Fruit fly (Drosophila melanogaster) whole organism, prepupa: Measurements from ENCODE around the gene yellow-c.

ENCODE experiments used
- Blimp-1 ChIP-seq: fragments of 200-800 bp; sonication (Bioruptor generic); optimal IDR thresholded peaks from 3 replicates; lab custom pipeline; 2017; ENCODE audit warnings: missing biosample characterization, missing genetic modification characterization, mild to moderate bottlenecking, moderate library complexity, missing genetic modification reagents
- CG10631 ChIP-seq: fragments of 200-800 bp; sonication (Bioruptor generic); optimal IDR thresholded peaks from 2 replicates; lab custom pipeline; 2016; ENCODE audit warnings: missing biosample characterization, missing genetic modification characterization
- CG10669 ChIP-seq: fragments of 200-800 bp; sonication (Bioruptor generic); optimal IDR thresholded peaks from 3 replicates; lab custom pipeline; 2018; ENCODE audit warnings: missing biosample characterization, mild to moderate bottlenecking, missing genetic modification characterization, moderate library complexity
- CG11294 ChIP-seq: fragments of 200-800 bp; sonication (Bioruptor generic); IDR thresholded peaks from 2 replicates; pipeline ENCODE4 v1.3.6; 2022; ENCODE audit warnings: missing biosample characterization, missing genetic modification characterization
- CG11762 ChIP-seq: fragments of 200-800 bp; sonication (Bioruptor generic); optimal IDR thresholded peaks from 3 replicates; lab custom pipeline; 2016; ENCODE audit warnings: missing biosample characterization, missing genetic modification characterization; ENCODE audit not compliant: insufficient read depth
- CG11902 ChIP-seq: fragments of 200-800 bp; sonication (Bioruptor generic); optimal IDR thresholded peaks from 3 replicates; lab custom pipeline; 2016; ENCODE audit warnings: missing biosample characterization, missing genetic modification characterization
- CG15336 ChIP-seq: fragments of 200-800 bp; sonication (Bioruptor generic); IDR thresholded peaks from 2 replicates; pipeline ENCODE4 v1.3.6; 2022; ENCODE audit warnings: missing biosample characterization, missing genetic modification characterization
- CG1621 ChIP-seq: fragments of 200-800 bp; sonication (Bioruptor generic); optimal IDR thresholded peaks from 3 replicates; lab custom pipeline; 2018; ENCODE audit warnings: missing biosample characterization, mild to moderate bottlenecking, missing genetic modification characterization
- CG3032 ChIP-seq: fragments of 200-800 bp; optimal IDR thresholded peaks from 2 replicates; lab custom pipeline; 2019; ENCODE audit warnings: missing biosample characterization, mild to moderate bottlenecking, missing genetic modification characterization, moderate library complexity
- CG3919 ChIP-seq: fragments of 200-800 bp; sonication (Bioruptor generic); optimal IDR thresholded peaks from 3 replicates; lab custom pipeline; 2016; ENCODE audit warnings: missing biosample characterization, missing genetic modification characterization
- CG4318 ChIP-seq: fragments of 200-800 bp; sonication (Bioruptor generic); optimal IDR thresholded peaks from 3 replicates; lab custom pipeline; 2017; ENCODE audit warnings: missing biosample characterization, mild to moderate bottlenecking, missing genetic modification characterization
- CG6276 ChIP-seq: fragments of 200-800 bp; sonication (Bioruptor generic); optimal IDR thresholded peaks from 2 replicates; lab custom pipeline; 2017; ENCODE audit warnings: missing biosample characterization, mild to moderate bottlenecking, missing genetic modification characterization
- CG6792 ChIP-seq: fragments of 200-800 bp; sonication (Bioruptor generic); optimal IDR thresholded peaks from 3 replicates; lab custom pipeline; 2016; ENCODE audit warnings: missing biosample characterization, missing genetic modification characterization
- CG6808 ChIP-seq: fragments of 200-800 bp; sonication (Bioruptor generic); optimal IDR thresholded peaks from 3 replicates; lab custom pipeline; 2017; ENCODE audit warnings: missing biosample characterization, missing genetic modification characterization, mild to moderate bottlenecking, moderate library complexity, missing genetic modification reagents
- CG6854 ChIP-seq: fragments of 200-800 bp; sonication (Bioruptor generic); optimal IDR thresholded peaks from 2 replicates; lab custom pipeline; 2017; ENCODE audit warnings: missing biosample characterization, mild to moderate bottlenecking, missing genetic modification characterization
- CG8119 ChIP-seq: fragments of 200-800 bp; sonication (Bioruptor generic); IDR thresholded peaks from 3 replicates; pipeline ENCODE4 v1.3.6; 2022; ENCODE audit warnings: missing biosample characterization, missing genetic modification characterization
- CG8319 ChIP-seq: fragments of 200-800 bp; sonication (Bioruptor generic); optimal IDR thresholded peaks from 3 replicates; lab custom pipeline; 2016; ENCODE audit warnings: missing biosample characterization, missing genetic modification characterization
- CG8632 ChIP-seq: fragments of 200-800 bp; sonication (Bioruptor generic); optimal IDR thresholded peaks from 3 replicates; lab custom pipeline; 2016; ENCODE audit warnings: missing biosample characterization, missing genetic modification characterization
- Eip75B ChIP-seq: fragments of 200-800 bp; sonication (Bioruptor generic); optimal IDR thresholded peaks from 3 replicates; lab custom pipeline; 2016; ENCODE audit warnings: missing biosample characterization, missing genetic modification characterization
- Eip78C ChIP-seq: fragments of 200-800 bp; sonication (Bioruptor generic); peaks from one replicate; lab custom pipeline; 2016; ENCODE audit warnings: missing biosample characterization, missing genetic modification characterization
- Eip93F ChIP-seq: fragments of 200-800 bp; sonication (Bioruptor generic); optimal IDR thresholded peaks from 2 replicates; lab custom pipeline; 2016; ENCODE audit warnings: missing biosample characterization, mild to moderate bottlenecking, missing genetic modification characterization
- Ets96B ChIP-seq: fragments of 200-800 bp; optimal IDR thresholded peaks from 2 replicates; lab custom pipeline; 2019; ENCODE audit warnings: missing biosample characterization, mild to moderate bottlenecking, missing genetic modification characterization, moderate library complexity
- Hr38 ChIP-seq: sonication (Bioruptor generic); optimal IDR thresholded peaks from 2 replicates; lab custom pipeline; 2016; ENCODE audit warnings: missing biosample characterization, missing genetic modification characterization
- Hr39 ChIP-seq: fragments of 200-800 bp; sonication (Bioruptor generic); optimal IDR thresholded peaks from 2 replicates; lab custom pipeline; 2016; ENCODE audit warnings: missing biosample characterization, missing genetic modification characterization
- Lpt ChIP-seq: fragments of 200-800 bp; sonication (Bioruptor generic); optimal IDR thresholded peaks from 3 replicates; lab custom pipeline; 2016; ENCODE audit warnings: missing biosample characterization, missing genetic modification characterization
- Smox ChIP-seq: fragments of 200-800 bp; sonication (Bioruptor generic); optimal IDR thresholded peaks from 3 replicates; lab custom pipeline; 2016; ENCODE audit warnings: missing biosample characterization, missing genetic modification characterization
- Sox102F ChIP-seq: fragments of 200-800 bp; sonication (Bioruptor generic); optimal IDR thresholded peaks from 2 replicates; lab custom pipeline; 2016; ENCODE audit warnings: missing biosample characterization, mild to moderate bottlenecking, missing genetic modification characterization
- Sox15 ChIP-seq: fragments of 200-800 bp; sonication (Bioruptor generic); optimal IDR thresholded peaks from 3 replicates; lab custom pipeline; 2016; ENCODE audit warnings: missing biosample characterization, missing genetic modification characterization
- achi ChIP-seq: fragments of 200-800 bp; sonication (Bioruptor generic); optimal IDR thresholded peaks from 3 replicates; lab custom pipeline; 2016; ENCODE audit warnings: missing biosample characterization, missing genetic modification characterization
- acj6 ChIP-seq: fragments of 200-800 bp; sonication (Bioruptor generic); optimal IDR thresholded peaks from 3 replicates; lab custom pipeline; 2016; ENCODE audit warnings: missing biosample characterization, missing genetic modification characterization
- dac ChIP-seq: fragments of 200-800 bp; sonication (Bioruptor generic); optimal IDR thresholded peaks from 2 replicates; lab custom pipeline; 2017; ENCODE audit warnings: missing biosample characterization, mild to moderate bottlenecking, missing genetic modification characterization
- fd59A ChIP-seq: fragments of 200-800 bp; sonication (Bioruptor generic); optimal IDR thresholded peaks from 2 replicates; lab custom pipeline; 2017; ENCODE audit warnings: missing biosample characterization, mild to moderate bottlenecking, missing genetic modification characterization, missing genetic modification reagents
- fd85E ChIP-seq: fragments of 200-800 bp; sonication (Bioruptor generic); optimal IDR thresholded peaks from 3 replicates; lab custom pipeline; 2016; ENCODE audit warnings: missing biosample characterization, missing genetic modification characterization
- fkh ChIP-seq: fragments of 200-800 bp; sonication (Bioruptor generic); optimal IDR thresholded peaks from 3 replicates; lab custom pipeline; 2017; ENCODE audit warnings: missing biosample characterization, mild to moderate bottlenecking, missing genetic modification characterization, moderate library complexity
- lz ChIP-seq: fragments of 200-800 bp; sonication (Bioruptor generic); optimal IDR thresholded peaks from 3 replicates; lab custom pipeline; 2016; ENCODE audit warnings: missing biosample characterization, missing genetic modification characterization
- net ChIP-seq: fragments of 200-800 bp; sonication (Bioruptor generic); optimal IDR thresholded peaks from 3 replicates; lab custom pipeline; 2016; ENCODE audit warnings: missing biosample characterization, missing genetic modification characterization
- pdm3 ChIP-seq: fragments of 200-800 bp; sonication (Bioruptor generic); optimal IDR thresholded peaks from 3 replicates; lab custom pipeline; 2016; ENCODE audit warnings: missing biosample characterization, missing genetic modification characterization
- salr ChIP-seq, 2 experiments: fragments of 200-800 bp; sonication (Bioruptor generic); optimal IDR thresholded peaks; 3 replicates each; lab custom pipeline; 2016 to 2018; ENCODE audit warnings: missing biosample characterization in 2 of 2, missing genetic modification characterization in 2 of 2, mild to moderate bottlenecking in 1 of 2
- ss ChIP-seq, 2 experiments: fragments of 200-800 bp; sonication (Bioruptor generic); optimal IDR thresholded peaks; 2 replicates in 1 of 2; 3 replicates in 1 of 2; lab custom pipeline; 2017 to 2018; ENCODE audit warnings: mild to moderate bottlenecking in 2 of 2, missing biosample characterization in 2 of 2, missing genetic modification characterization in 2 of 2, moderate library complexity in 1 of 2
- svp ChIP-seq: fragments of 200-800 bp; sonication (Bioruptor generic); peaks from one replicate; lab custom pipeline; 2016; ENCODE audit warnings: missing biosample characterization, missing genetic modification characterization
- topi ChIP-seq: fragments of 200-800 bp; sonication (Bioruptor generic); optimal IDR thresholded peaks from 3 replicates; lab custom pipeline; 2016; ENCODE audit warnings: missing biosample characterization, missing genetic modification characterization
- vri ChIP-seq: fragments of 200-800 bp; sonication (Bioruptor generic); optimal IDR thresholded peaks from 3 replicates; lab custom pipeline; 2016; ENCODE audit warnings: missing biosample characterization, mild to moderate bottlenecking, missing genetic modification characterization

Gene yellow-c

dm6 chr2L:15061368-15061767, 26.2 kb downstream of the yellow-c start, which contains the start of the genes solo and vas (continued):
- TF ChIP-seq Lpt (GFP tag; lab: Kevin White, UChicago) (no peak), topi (GFP tag; lab: Kevin White, UChicago) (peak; percentile 17), CG15336 (GFP tag; lab: Robert Waterston, UW) (no peak), acj6 (GFP tag; lab: Kevin White, UChicago) (peak; percentile 15), Blimp-1 (GFP tag; lab: Kevin White, UChicago) (no peak), CG10631 (GFP tag; lab: Kevin White, UChicago) (peak; percentile 19), pdm3 (GFP tag; lab: Kevin White, UChicago) (no peak), Sox102F (GFP tag; lab: Kevin White, UChicago) (no peak), achi (no peak), ss (GFP tag; optimal IDR thresholded peaks at IDR 0.05; lab: Kevin White, UChicago) (no peak), CG3032 (tag; lab: Kevin White, UChicago) (peak; percentile 53), Eip78C (GFP tag; lab: Kevin White, UChicago) (no peak), CG6808 (GFP tag; lab: Kevin White, UChicago) (no peak), fd59A (no peak), Hr39 (GFP tag; lab: Kevin White, UChicago) (peak; percentile 23), CG6854 (GFP tag; lab: Kevin White, UChicago) (no peak), CG10669 (GFP tag; lab: Kevin White, UChicago) (no peak), CG11902 (GFP tag; lab: Kevin White, UChicago) (no peak), lz (GFP tag; lab: Kevin White, UChicago) (peak; percentile 19), Hr38 (GFP tag; lab: Kevin White, UChicago) (no peak), CG1621 (tag; lab: Kevin White, UChicago) (no peak), Eip75B (no peak), CG4318 (GFP tag; lab: Kevin White, UChicago) (peak; percentile 2), Sox15 (GFP tag; lab: Kevin White, UChicago) (no peak), CG11294 (no peak), Smox (no peak), vri (GFP tag; lab: Kevin White, UChicago) (no peak), Ets96B (tag; lab: Kevin White, UChicago) (no peak), CG8632 (no peak), dac (GFP tag; lab: Kevin White, UChicago) (no peak), net (GFP tag; lab: Kevin White, UChicago) (no peak), CG11762 (GFP tag; lab: Kevin White, UChicago) (no peak), CG8319 (GFP tag; lab: Kevin White, UChicago) (no peak)

DNA sequence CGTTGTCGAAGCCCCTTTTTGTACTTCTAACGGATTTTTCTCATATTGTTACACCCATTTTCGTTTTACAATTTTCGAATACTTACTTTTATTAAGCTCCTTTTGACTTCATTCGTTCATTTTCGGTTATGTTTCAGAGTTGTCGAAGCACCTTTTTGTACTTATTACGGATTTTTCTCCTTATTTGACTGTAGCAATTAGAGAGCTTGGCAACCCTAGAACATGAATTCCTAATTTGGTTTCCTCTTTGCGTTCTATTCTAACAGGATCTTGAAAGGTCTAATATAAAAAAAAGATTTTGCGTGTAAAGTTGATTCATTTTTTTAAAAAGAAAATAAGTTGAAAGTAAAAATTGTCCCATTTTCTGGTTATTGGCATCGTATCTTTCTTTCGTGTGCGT, 26.9 kb downstream of the yellow-c start:
- TF ChIP-seq Hr39 (GFP tag; lab: Kevin White, UChicago) (no peak), Sox102F (GFP tag; lab: Kevin White, UChicago) (no peak), CG11902 (GFP tag; lab: Kevin White, UChicago) (no peak), Eip78C (GFP tag; lab: Kevin White, UChicago) (no peak), Smox (no peak), CG6276 (GFP tag; lab: Kevin White, UChicago) (no peak), CG8319 (GFP tag; lab: Kevin White, UChicago) (no peak), CG10669 (GFP tag; lab: Kevin White, UChicago) (no peak), CG10631 (GFP tag; lab: Kevin White, UChicago) (no peak), CG6792 (no peak), pdm3 (GFP tag; lab: Kevin White, UChicago) (no peak), lz (GFP tag; lab: Kevin White, UChicago) (no peak), topi (GFP tag; lab: Kevin White, UChicago) (no peak), CG3919 (no peak), CG8119 (GFP tag; lab: Robert Waterston, UW) (no peak), fd85E (GFP tag; lab: Kevin White, UChicago) (no peak), svp (GFP tag; lab: Kevin White, UChicago) (no peak), Eip93F (GFP tag; lab: Kevin White, UChicago) (no peak), salr (GFP tag; optimal IDR thresholded peaks at IDR 0.05; lab: Kevin White, UChicago) (no peak), fkh (no peak)
